Fruit fly (Drosophila melanogaster): Measurements from ENCODE around the gene CG3505.

Gene CG3505

dm6 chr3R:14656760-14657604 is at the start of gene CG3505:
Gene CG3505 (plus strand): TSS chr3R:14657447.
- no peak for TF ChIP-seq CG8478 (optimal IDR thresholded peaks at IDR 0.05)
- no peak for TF ChIP-seq CTCF (optimal IDR thresholded peaks at IDR 0.05)

- TF ChIP-seq CTCF (optimal IDR thresholded peaks at IDR 0.05) (no peak), CG8478 (optimal IDR thresholded peaks at IDR 0.05) (no peak)
Measured at dm6 chr3R:14608892-14609692, 48.2 kb upstream of the CG3505 start, which contains the start of gene CG14853. Gene CG14853 (plus strand): TSS chr3R:14609642.

- TF ChIP-seq CG8478 (optimal IDR thresholded peaks at IDR 0.05) (no peak), CTCF (optimal IDR thresholded peaks at IDR 0.05) (no peak)
Measured at dm6 chr3R:14622571-14622970, 34.7 kb upstream of the CG3505 start.

dm6 chr3R:14624088-14624619 is 33.1 kb upstream of the CG3505 start:
- no peak for TF ChIP-seq CG8478 (optimal IDR thresholded peaks at IDR 0.05)
- no peak for TF ChIP-seq CTCF (optimal IDR thresholded peaks at IDR 0.05)

- no peak for TF ChIP-seq CTCF (optimal IDR thresholded peaks at IDR 0.05)
- no peak for TF ChIP-seq CG8478 (optimal IDR thresholded peaks at IDR 0.05)
Measured at dm6 chr3R:14624671-14625070, 32.6 kb upstream of the CG3505 start.

- no peak for TF ChIP-seq CG8478 (optimal IDR thresholded peaks at IDR 0.05)
- TF ChIP-seq CTCF (optimal IDR thresholded peaks at IDR 0.05) = peak in 1 of 2 experiments; percentile 15
Measured at dm6 chr3R:14625215-14626156, 31.8 kb upstream of the CG3505 start, which contains the start of the genes put and His4r. Gene put (minus strand): TSS chr3R:14625703. Gene His4r (plus strand): TSS chr3R:14625755.

dm6 chr3R:14626781-14627180 is 30.5 kb upstream of the CG3505 start:
- no peak for TF ChIP-seq CG8478 (optimal IDR thresholded peaks at IDR 0.05)
- TF ChIP-seq CTCF (optimal IDR thresholded peaks at IDR 0.05) = no peak

dm6 chr3R:14630119-14630623 is 27.1 kb upstream of the CG3505 start, which contains the start of gene Cad88C:
Gene Cad88C (plus strand): TSS chr3R:14630478.
- TF ChIP-seq CG8478 (optimal IDR thresholded peaks at IDR 0.05) (no peak), CTCF (optimal IDR thresholded peaks at IDR 0.05) (no peak)

dm6 chr3R:14631911-14632310 is 25.3 kb upstream of the CG3505 start:
- TF ChIP-seq CTCF (optimal IDR thresholded peaks at IDR 0.05) (no peak), CG8478 (optimal IDR thresholded peaks at IDR 0.05) (no peak)

dm6 chr3R:14642463-14642862 is 14.8 kb upstream of the CG3505 start, which contains the start of gene CG7886:
Gene CG7886 (minus strand): TSS chr3R:14642563.
- TF ChIP-seq CTCF (optimal IDR thresholded peaks at IDR 0.05) (no peak), CG8478 (optimal IDR thresholded peaks at IDR 0.05) (no peak)

- no peak for TF ChIP-seq CTCF (optimal IDR thresholded peaks at IDR 0.05)
- TF ChIP-seq CG8478 (optimal IDR thresholded peaks at IDR 0.05) = no peak
Measured at dm6 chr3R:14649307-14650239, 7.7 kb upstream of the CG3505 start.

dm6 chr3R:14650367-14650766 is 6.9 kb upstream of the CG3505 start:
- TF ChIP-seq CG8478 (optimal IDR thresholded peaks at IDR 0.05) = no peak
- no peak for TF ChIP-seq CTCF (optimal IDR thresholded peaks at IDR 0.05)
